Fruit fly (Drosophila melanogaster): ENCODE measurements around the gene CG3108.
A peak's percentile ranks its signal among the peaks of the same experiment; 100 is the strongest.

CG3108 gene

dm6 chrX:5745840-5746815, 35.3 kb downstream of the CG3108 start (continued):
- peak; percentile 31 for TF ChIP-seq CG4820 (GFP tag; optimal IDR thresholded peaks at IDR 0.05)
- TF ChIP-seq BtbVII (GFP tag; optimal IDR thresholded peaks at IDR 0.05) = peak; percentile 61
- TF ChIP-seq gsb (GFP tag; IDR thresholded peaks at IDR 0.05) = peak; percentile 65
- TF ChIP-seq sim (GFP tag; IDR thresholded peaks at IDR 0.05) = 0 out of 2 replicates have a peak, but pooled peaks have one; percentile 22
- TF ChIP-seq CG6689 (GFP tag; IDR thresholded peaks at IDR 0.05) = peak; percentile 71
- TF ChIP-seq Nf-YB (GFP tag; optimal IDR thresholded peaks at IDR 0.05) = peak; percentile 34
- TF ChIP-seq MTF-1 (GFP tag; optimal IDR thresholded peaks at IDR 0.05; ENCODE audit: borderline replicate concordance) = peak; percentile 22
- TF ChIP-seq Oaz (GFP tag; IDR thresholded peaks at IDR 0.05) = peak; percentile 60; the same call in 1 of the 2 replicates
- no peak for TF ChIP-seq CkIIα-i1 (GFP tag; IDR thresholded peaks at IDR 0.05)
- TF ChIP-seq CG10654 (GFP tag; optimal IDR thresholded peaks at IDR 0.05) = peak; percentile 50
- TF ChIP-seq CG2129 (GFP tag; IDR thresholded peaks at IDR 0.05; ENCODE audit: partially characterized antibody) = no peak
- peak; percentile 58 for TF ChIP-seq odd (GFP tag; optimal IDR thresholded peaks at IDR 0.05)
- no peak for TF ChIP-seq hkb (optimal IDR thresholded peaks at IDR 0.05)
- peak; percentile 80 for TF ChIP-seq hkb (GFP tag; IDR thresholded peaks at IDR 0.05)
- TF ChIP-seq oc (tag; optimal IDR thresholded peaks at IDR 0.05) = peak; percentile 29
- TF ChIP-seq CG9876 (GFP tag; optimal IDR thresholded peaks at IDR 0.05) = no peak
- TF ChIP-seq CG7987 (GFP tag; optimal IDR thresholded peaks at IDR 0.05) = no peak
- TF ChIP-seq Myb (GFP tag; optimal IDR thresholded peaks at IDR 0.05) = peak; percentile 44
- TF ChIP-seq sr (GFP tag; IDR thresholded peaks at IDR 0.05) = peak; percentile 36; the same call in 1 of the 3 replicates
- TF ChIP-seq dm (GFP tag; optimal IDR thresholded peaks at IDR 0.05) = peak; percentile 19
- peak; percentile 28 for TF ChIP-seq CG2875 (GFP tag; optimal IDR thresholded peaks at IDR 0.05)
- TF ChIP-seq pzg (GFP tag; optimal IDR thresholded peaks at IDR 0.05) = peak; percentile 29
- peak; percentile 88 for TF ChIP-seq lab (GFP tag; optimal IDR thresholded peaks at IDR 0.05)
- TF ChIP-seq aop (GFP tag; IDR thresholded peaks at IDR 0.05) = 0 out of 2 replicates have a peak, but pooled peaks have one; percentile 43
- no peak for TF ChIP-seq HmgD (GFP tag; optimal IDR thresholded peaks at IDR 0.05)
- TF ChIP-seq shn (GFP tag; optimal IDR thresholded peaks at IDR 0.05) = peak; percentile 25
- TF ChIP-seq usp (GFP tag; optimal IDR thresholded peaks at IDR 0.05) = no peak
- no peak for TF ChIP-seq CG10959 (GFP tag; IDR thresholded peaks at IDR 0.05)
- peak; percentile 63 for TF ChIP-seq CG12155 (GFP tag; optimal IDR thresholded peaks at IDR 0.05)
- TF ChIP-seq CG8290 (GFP tag; optimal IDR thresholded peaks at IDR 0.05) = no peak
- peak in 1 of 2 experiments; percentile 97 for TF ChIP-seq CG8290 (tag; optimal IDR thresholded peaks at IDR 0.05)
- TF ChIP-seq CG6654 (GFP tag; optimal IDR thresholded peaks at IDR 0.05) = peak; percentile 12
- peak; percentile 48 for TF ChIP-seq CG6683 (GFP tag; optimal IDR thresholded peaks at IDR 0.05)
- peak; percentile 60 for TF ChIP-seq CG15011 (GFP tag; optimal IDR thresholded peaks at IDR 0.05)
- peak; percentile 59 for TF ChIP-seq CG8924 (tag; optimal IDR thresholded peaks at IDR 0.05)
- peak; percentile 22 for TF ChIP-seq ftz-f1 (GFP tag; optimal IDR thresholded peaks at IDR 0.05)
- peak; percentile 65 for TF ChIP-seq Abd-B (GFP tag; optimal IDR thresholded peaks at IDR 0.05)
- no peak for TF ChIP-seq lov (optimal IDR thresholded peaks at IDR 0.05)
- peak; percentile 83; the same call in 2 of the 3 replicates for TF ChIP-seq lov (GFP tag; IDR thresholded peaks at IDR 0.05)
- peak; percentile 53 for TF ChIP-seq CG13624 (GFP tag; optimal IDR thresholded peaks at IDR 0.05)
- TF ChIP-seq ATbp (GFP tag; optimal IDR thresholded peaks at IDR 0.05) = peak; percentile 71
- TF ChIP-seq D19A (tag; optimal IDR thresholded peaks at IDR 0.05) = peak; percentile 53
- peak; percentile 11 for TF ChIP-seq CG33213 (GFP tag; optimal IDR thresholded peaks at IDR 0.05)
- TF ChIP-seq dmrt11E (tag; optimal IDR thresholded peaks at IDR 0.05) = peak; percentile 50
- peak; percentile 60 for TF ChIP-seq CG12299 (tag; optimal IDR thresholded peaks at IDR 0.05)
- peak; percentile 59 for TF ChIP-seq Ssrp (tag; optimal IDR thresholded peaks at IDR 0.05)
- TF ChIP-seq crp (GFP tag; optimal IDR thresholded peaks at IDR 0.05) = no peak
- no peak for TF ChIP-seq CTCF (GFP tag; optimal IDR thresholded peaks at IDR 0.05)
- peak; percentile 58 for TF ChIP-seq D19B (GFP tag; optimal IDR thresholded peaks at IDR 0.05)

Measured in whole organism, embryonic.